Worm (Caenorhabditis elegans): ENCODE measurements around the gene clc-4.

clc-4 gene

DNA sequence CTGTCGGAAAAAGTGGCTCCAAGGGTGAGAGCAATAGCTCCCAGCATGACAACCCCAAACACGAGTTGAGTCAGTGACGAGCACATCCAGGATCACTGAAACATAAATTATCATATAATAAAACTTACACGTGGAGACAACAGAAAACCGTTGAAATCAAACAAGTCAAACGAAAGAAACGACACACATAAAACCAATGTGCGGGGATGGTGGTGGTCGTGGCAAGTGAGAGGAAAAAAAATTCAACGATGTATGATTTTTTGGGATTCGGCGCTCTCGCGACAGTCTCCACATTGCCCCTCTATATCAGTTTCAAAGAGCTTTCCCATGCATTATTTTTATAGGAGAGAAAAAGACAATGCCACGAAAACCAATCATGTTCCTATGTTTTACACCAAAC, at the start of gene clc-4:
Gene clc-4 (minus strand): TSS at position 101 of the 400 bp plus-strand sequence.
- no peak for TF ChIP-seq sox-4 (tag; optimal IDR thresholded peaks at IDR 0.05)
- TF ChIP-seq K09A11.1 (tag; optimal IDR thresholded peaks at IDR 0.05; ENCODE audit: insufficient read depth), result no peak
- TF ChIP-seq ref-2 (tag; optimal IDR thresholded peaks at IDR 0.05), result no peak

DNA sequence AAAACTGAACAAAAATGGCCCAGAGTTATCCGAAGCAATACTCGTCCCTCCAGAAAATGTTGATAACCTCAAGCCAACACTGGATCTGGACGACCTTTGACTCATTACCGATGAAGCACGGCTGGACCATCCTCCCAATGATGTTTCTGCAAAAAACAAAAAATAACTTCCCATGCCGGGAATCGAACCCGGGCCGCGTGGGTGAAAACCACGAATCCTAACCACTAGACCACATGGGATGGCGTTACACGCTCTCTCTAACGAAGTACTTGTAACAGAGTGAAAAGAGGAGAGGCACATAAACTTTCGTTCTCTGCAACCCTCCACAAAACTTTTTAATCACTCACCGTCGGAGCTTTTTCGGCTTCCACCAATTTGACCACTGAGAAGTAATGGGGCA, 37.4 kb upstream of the clc-4 start:
- TF ChIP-seq F13H6.1 (tag; optimal IDR thresholded peaks at IDR 0.05) (no peak), gmeb-2 (tag; optimal IDR thresholded peaks at IDR 0.05) (peak; percentile 58), C38D4.7 (GFP tag; optimal IDR thresholded peaks at IDR 0.05) (peak; percentile 52), ttx-3 (tag; optimal IDR thresholded peaks at IDR 0.05) (no peak), ztf-16 (tag; optimal IDR thresholded peaks at IDR 0.05) (peak; percentile 30), nhr-232 (tag; optimal IDR thresholded peaks at IDR 0.05) (peak; percentile 52), rnt-1 (tag; optimal IDR thresholded peaks at IDR 0.05) (peak; percentile 50), unc-55 (GFP tag; optimal IDR thresholded peaks at IDR 0.05) (no peak), K02D7.2 (tag; optimal IDR thresholded peaks at IDR 0.05) (peak; percentile 19), hlh-13 (GFP tag; optimal IDR thresholded peaks at IDR 0.05) (peak; percentile 35), lin-11 (tag; optimal IDR thresholded peaks at IDR 0.05) (peak; percentile 45), ceh-6 (GFP tag; optimal IDR thresholded peaks at IDR 0.05) (peak; percentile 72), madf-2 (tag; optimal IDR thresholded peaks at IDR 0.05) (peak; percentile 48), dve-1 (tag; optimal IDR thresholded peaks at IDR 0.05) (peak; percentile 50), ceh-18 (tag; optimal IDR thresholded peaks at IDR 0.05) (peak; percentile 17), tbx-7 (tag; optimal IDR thresholded peaks at IDR 0.05) (peak; percentile 5), sdc-2 (tag; optimal IDR thresholded peaks at IDR 0.05) (peak; percentile 71), unc-86 (tag; optimal IDR thresholded peaks at IDR 0.05) (peak; percentile 2), ceh-14 (tag; optimal IDR thresholded peaks at IDR 0.05) (peak; percentile 14), ceh-2 (tag; optimal IDR thresholded peaks at IDR 0.05) (peak; percentile 3), unc-3 (GFP tag; conservative IDR thresholded peaks at IDR 0.05) (no peak), unc-3 (tag; optimal IDR thresholded peaks at IDR 0.05) (no peak), ceh-30 (tag; optimal IDR thresholded peaks at IDR 0.05) (no peak), ceh-19 (GFP tag; optimal IDR thresholded peaks at IDR 0.05) (peak; percentile 6), hlh-30 (tag; optimal IDR thresholded peaks at IDR 0.05; ENCODE audit: insufficient read depth) (no peak), elt-2 (tag; optimal IDR thresholded peaks at IDR 0.05) (peak; percentile 38), pha-2 (tag; optimal IDR thresholded peaks at IDR 0.05) (no peak), ref-2 (tag; optimal IDR thresholded peaks at IDR 0.05) (peak; percentile 34), ceh-9 (tag; optimal IDR thresholded peaks at IDR 0.05) (peak; percentile 29), hlh-6 (tag; optimal IDR thresholded peaks at IDR 0.05) (peak; percentile 56), odd-2 (tag; optimal IDR thresholded peaks at IDR 0.05) (no peak), che-1 (tag; optimal IDR thresholded peaks at IDR 0.05) (peak; percentile 57), C08G9.2 (tag; optimal IDR thresholded peaks at IDR 0.05) (peak; percentile 56), pax-1 (tag; optimal IDR thresholded peaks at IDR 0.05) (no peak), pros-1 (tag; optimal IDR thresholded peaks at IDR 0.05) (no peak), dmd-4 (tag; optimal IDR thresholded peaks at IDR 0.05; ENCODE audit: borderline replicate concordance) (no peak), npax-4 (tag; optimal IDR thresholded peaks at IDR 0.05) (no peak), fax-1 (tag; optimal IDR thresholded peaks at IDR 0.05) (no peak), fkh-6 (tag; optimal IDR thresholded peaks at IDR 0.05) (no peak), lim-6 (tag; optimal IDR thresholded peaks at IDR 0.05) (no peak), pat-9 (tag; optimal IDR thresholded peaks at IDR 0.05) (peak; percentile 43), Y22D7AL.16 (tag; optimal IDR thresholded peaks at IDR 0.05) (peak; percentile 62), hlh-8 (tag; optimal IDR thresholded peaks at IDR 0.05) (no peak), ahr-1 (tag; optimal IDR thresholded peaks at IDR 0.05) (peak; percentile 71), hlh-15 (tag; optimal IDR thresholded peaks at IDR 0.05) (no peak), nhr-11 (tag; optimal IDR thresholded peaks at IDR 0.05) (no peak), syd-9 (tag; optimal IDR thresholded peaks at IDR 0.05) (peak; percentile 43), T23F11.4 (GFP tag; optimal IDR thresholded peaks at IDR 0.05) (no peak), sox-4 (tag; optimal IDR thresholded peaks at IDR 0.05) (peak; percentile 43), ceh-31 (tag; optimal IDR thresholded peaks at IDR 0.05) (peak; percentile 48)

Measured in whole organism, late embryonic.